ENCODE assay signal across 3 fruit fly cellular contexts in the genomic region with DNA sequence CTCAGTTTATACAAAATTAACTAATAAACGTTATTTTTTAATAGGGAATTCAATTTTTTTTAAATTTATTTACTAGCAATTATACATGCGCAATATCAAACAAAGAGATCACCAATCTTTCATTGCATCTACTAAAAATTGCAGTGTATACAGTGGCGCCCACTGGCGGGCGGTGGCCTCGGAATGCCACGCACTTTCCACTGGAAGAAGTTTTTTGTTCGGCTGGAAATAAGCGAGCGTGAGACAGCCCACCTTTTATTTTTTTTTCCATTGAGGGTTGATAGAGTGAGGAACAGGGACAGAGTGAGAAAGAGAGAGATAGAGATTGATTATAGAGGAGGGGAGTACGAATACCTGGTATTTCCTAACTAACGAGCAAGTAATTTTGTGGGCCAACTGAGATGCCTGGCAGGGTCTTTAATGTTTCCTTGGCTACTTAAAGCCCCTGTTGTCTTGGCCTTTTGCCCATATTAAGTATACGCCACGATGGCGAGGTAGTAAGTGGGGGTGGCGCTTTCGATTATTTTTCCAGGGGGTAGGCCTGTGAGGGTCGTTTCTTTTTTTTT.
A peak's percentile ranks its signal among the peaks of the same experiment; 100 is the strongest.
TF ChIP-seq lines count a peak whose summit lies in the region.

No protein-coding gene starts in this region.

- peak; percentile 74 to 85 for TF ChIP-seq CTCF in S2 (optimal IDR thresholded peaks at IDR 0.05; lab: Kevin White, UChicago)
- TF ChIP-seq CTCF in whole organism, embryonic (GFP tag; optimal IDR thresholded peaks at IDR 0.05; lab: Kevin White, UChicago), result peak; percentile 89

TF ChIP-seq in whole organism, embryonic, 481 proteins besides CTCF, POLR2A, EP300 and RAD21 (continues in another document):
- no peak for TF ChIP-seq Opbp (GFP tag; IDR thresholded peaks at IDR 0.05; lab: Robert Waterston, UW; ENCODE audit: partially characterized antibody)
- no peak for TF ChIP-seq Blimp-1 (GFP tag; optimal IDR thresholded peaks at IDR 0.05; lab: Kevin White, UChicago)
- peak; percentile 28 for TF ChIP-seq onecut (GFP tag; IDR thresholded peaks at IDR 0.05; lab: Robert Waterston, UW)
- TF ChIP-seq CG1603 (tag; optimal IDR thresholded peaks at IDR 0.05; lab: Kevin White, UChicago), result peak; percentile 20
- TF ChIP-seq zfh1 (GFP tag; IDR thresholded peaks at IDR 0.05; lab: Robert Waterston, UW), result 0 out of 3 replicates have a peak, but pooled peaks have one; percentile 32
- peak; percentile 73 for TF ChIP-seq zf30C (GFP tag; optimal IDR thresholded peaks at IDR 0.05; lab: Kevin White, UChicago)
- TF ChIP-seq abd-A (tag; optimal IDR thresholded peaks at IDR 0.05; lab: Kevin White, UChicago), result peak; percentile 59
- peak; percentile 20 for TF ChIP-seq CG4707 (GFP tag; optimal IDR thresholded peaks at IDR 0.05; lab: Kevin White, UChicago)
- TF ChIP-seq CG5953 (GFP tag; IDR thresholded peaks at IDR 0.05; lab: Robert Waterston, UW), result 0 out of 2 replicates have a peak, but pooled peaks have one; percentile 22
- no peak for TF ChIP-seq CG17802 (tag; optimal IDR thresholded peaks at IDR 0.05; lab: Kevin White, UChicago)
- TF ChIP-seq H15 (GFP tag; IDR thresholded peaks at IDR 0.05; lab: Robert Waterston, UW), result 0 out of 3 replicates have a peak, but pooled peaks have one; percentile 5
- peak; percentile 1 for TF ChIP-seq D19A (tag; optimal IDR thresholded peaks at IDR 0.05; lab: Kevin White, UChicago)
- TF ChIP-seq CG1832 (GFP tag; optimal IDR thresholded peaks at IDR 0.05; lab: Kevin White, UChicago), result peak; percentile 61
- TF ChIP-seq gfzf (GFP tag; optimal IDR thresholded peaks at IDR 0.05; lab: Kevin White, UChicago), result no peak
- TF ChIP-seq CG6254 (GFP tag; optimal IDR thresholded peaks at IDR 0.05; lab: Kevin White, UChicago), result peak; percentile 39
- TF ChIP-seq sens (GFP tag; lab: Kevin White, UChicago), result peak; percentile 69
- no peak for TF ChIP-seq dmrt99B (tag; optimal IDR thresholded peaks at IDR 0.05; lab: Kevin White, UChicago)
- TF ChIP-seq bigmax (GFP tag; optimal IDR thresholded peaks at IDR 0.05; lab: Kevin White, UChicago), result no peak
- TF ChIP-seq zen (tag; optimal IDR thresholded peaks at IDR 0.05; lab: Kevin White, UChicago), result peak; percentile 21
- no peak for TF ChIP-seq CG4424 (GFP tag; optimal IDR thresholded peaks at IDR 0.05; lab: Kevin White, UChicago)
- peak; percentile 29; the same call in 1 of the 2 replicates for TF ChIP-seq vvl (GFP tag; IDR thresholded peaks at IDR 0.05; lab: Robert Waterston, UW)
- TF ChIP-seq CoRest (tag; optimal IDR thresholded peaks at IDR 0.05; lab: Kevin White, UChicago), result no peak
- no peak for TF ChIP-seq lov (optimal IDR thresholded peaks at IDR 0.05; lab: Kevin White, UChicago)
- TF ChIP-seq lov (GFP tag; IDR thresholded peaks at IDR 0.05; lab: Robert Waterston, UW), result peak; percentile 18; the same call in 1 of the 3 replicates
- TF ChIP-seq CG10366 (GFP tag; IDR thresholded peaks at IDR 0.05; lab: Robert Waterston, UW), result no peak
- TF ChIP-seq HLHmδ (GFP tag; optimal IDR thresholded peaks at IDR 0.05; lab: Kevin White, UChicago), result peak; percentile 43
- no peak for TF ChIP-seq wor (GFP tag; IDR thresholded peaks at IDR 0.05; lab: Robert Waterston, UW)
- TF ChIP-seq bcd (GFP tag; optimal IDR thresholded peaks at IDR 0.05; lab: Kevin White, UChicago), result no peak
- peak; percentile 6 for TF ChIP-seq Oli (tag; optimal IDR thresholded peaks at IDR 0.05; lab: Kevin White, UChicago)
- TF ChIP-seq Nf-YB (GFP tag; optimal IDR thresholded peaks at IDR 0.05; lab: Kevin White, UChicago), result peak; percentile 67
- TF ChIP-seq CG10431 (GFP tag; optimal IDR thresholded peaks at IDR 0.05; lab: Kevin White, UChicago), result peak; percentile 15
- TF ChIP-seq CG14965 (GFP tag; optimal IDR thresholded peaks at IDR 0.05; lab: Kevin White, UChicago; ENCODE audit: borderline replicate concordance), result peak; percentile 95
- peak in 1 of 2 experiments; percentile 11 for TF ChIP-seq chif (GFP tag; optimal IDR thresholded peaks at IDR 0.05; lab: Kevin White, UChicago)
- peak; percentile 96 for TF ChIP-seq sqz (GFP tag; optimal IDR thresholded peaks at IDR 0.05; lab: Kevin White, UChicago)
- no peak for TF ChIP-seq CG1024 (GFP tag; IDR thresholded peaks at IDR 0.05; lab: Robert Waterston, UW)
- TF ChIP-seq chm (GFP tag; IDR thresholded peaks at IDR 0.05; lab: Robert Waterston, UW), result peak; percentile 51; the same call in 1 of the 2 replicates
- TF ChIP-seq CG11456 (GFP tag; IDR thresholded peaks at IDR 0.05; lab: Robert Waterston, UW), result peak; percentile 62; the same call in 1 of the 3 replicates
- no peak for TF ChIP-seq CG4360 (GFP tag; IDR thresholded peaks at IDR 0.05; lab: Robert Waterston, UW)
- TF ChIP-seq CG6654 (GFP tag; optimal IDR thresholded peaks at IDR 0.05; lab: Kevin White, UChicago), result peak; percentile 11
- peak; percentile 83 for TF ChIP-seq seq (GFP tag; IDR thresholded peaks at IDR 0.05; lab: Robert Waterston, UW)

TF ChIP-seq in whole organism, prepupa, 60 proteins besides CTCF, POLR2A, EP300 and RAD21:
- TF ChIP-seq Eip78C (GFP tag; lab: Kevin White, UChicago) (peak; percentile 25), esn (GFP tag; optimal IDR thresholded peaks at IDR 0.05; lab: Kevin White, UChicago) (no peak), CG8319 (GFP tag; optimal IDR thresholded peaks at IDR 0.05; lab: Kevin White, UChicago) (no peak), svp (GFP tag; lab: Kevin White, UChicago) (peak; percentile 53)
